Worm (Caenorhabditis elegans) whole organism, young adult: Measurements from ENCODE around the gene sftb-2.
A peak's percentile ranks its signal among the peaks of the same experiment; 100 is the strongest.

ENCODE experiments used
- B0336.3 ChIP-seq: fragments of 200-800 bp; sonication (Bioruptor generic); IDR thresholded peaks from 2 replicates; pipeline ENCODE4 v1.3.6; 2022; ENCODE audit warnings: missing genetic modification characterization, missing compliant biosample characterization
- F33H1.4 ChIP-seq: fragments of 200-800 bp; sonication (Bioruptor generic); IDR thresholded peaks from 2 replicates; pipeline ENCODE4 v1.3.6; 2022; ENCODE audit warnings: missing genetic modification reagents, missing genetic modification characterization, missing compliant biosample characterization
- F55B11.4 ChIP-seq: sonication (generic microtip); optimal IDR thresholded peaks from 2 replicates; lab custom pipeline; 2016; ENCODE audit warnings: missing compliant biosample characterization, missing genetic modification characterization, borderline replicate concordance; ENCODE audit not compliant: insufficient read depth
- F57A8.1 ChIP-seq: fragments of 200-800 bp; sonication (Bioruptor generic); optimal IDR thresholded peaks from 2 replicates; lab custom pipeline; 2018; ENCODE audit warnings: mild to moderate bottlenecking, missing genetic modification characterization, moderate library complexity, missing compliant biosample characterization
- K11D2.4 ChIP-seq: fragments of 200-800 bp; sonication (Bioruptor generic); IDR thresholded peaks from 2 replicates; pipeline ENCODE4 v1.3.6; 2022; ENCODE audit warnings: missing genetic modification reagents, missing genetic modification characterization, missing compliant biosample characterization
- K12H6.12 ChIP-seq: fragments of 200-800 bp; sonication (Bioruptor generic); optimal IDR thresholded peaks from 2 replicates; lab custom pipeline; 2018; ENCODE audit warnings: mild to moderate bottlenecking, missing genetic modification characterization, missing compliant biosample characterization
- T07F8.4 ChIP-seq: sonication (generic microtip); optimal IDR thresholded peaks from 2 replicates; lab custom pipeline; 2016; ENCODE audit warnings: mild to moderate bottlenecking, missing genetic modification characterization, moderate library complexity, missing compliant biosample characterization
- T26A5.8 ChIP-seq: sonication (generic microtip); optimal IDR thresholded peaks from 2 replicates; lab custom pipeline; 2016; ENCODE audit warnings: missing genetic modification characterization, missing compliant biosample characterization
- Y53F4B.3 ChIP-seq: fragments of 200-800 bp; sonication (Bioruptor generic); IDR thresholded peaks from 2 replicates; pipeline ENCODE4 v1.3.6; 2022; ENCODE audit warnings: missing genetic modification reagents, missing genetic modification characterization, missing compliant biosample characterization
- Y53G8AR.9 ChIP-seq: fragments of 200-800 bp; sonication (Bioruptor generic); conservative IDR thresholded peaks from 2 replicates; pipeline ENCODE4 v1.3.6; 2022; ENCODE audit warnings: missing genetic modification reagents, missing genetic modification characterization, missing compliant biosample characterization
- ZK185.1 ChIP-seq: sonication (generic microtip); optimal IDR thresholded peaks from 2 replicates; lab custom pipeline; 2016; ENCODE audit warnings: mild to moderate bottlenecking, missing genetic modification characterization, missing compliant biosample characterization; ENCODE audit not compliant: poor library complexity, severe bottlenecking
- atf-7 ChIP-seq: sonication (generic microtip); optimal IDR thresholded peaks from 2 replicates; lab custom pipeline; 2017; ENCODE audit warnings: mild to moderate bottlenecking, missing genetic modification characterization, missing compliant biosample characterization
- attf-3 ChIP-seq: fragments of 200-800 bp; sonication (Bioruptor generic); conservative IDR thresholded peaks from 2 replicates; pipeline ENCODE4 v1.3.6; 2022; ENCODE audit warnings: missing genetic modification reagents, missing genetic modification characterization, missing compliant biosample characterization
- cebp-1 ChIP-seq, 2 experiments: fragments of 200-800 bp in 1 of 2; sonication (Bioruptor generic) in 1 of 2; sonication (generic microtip) in 1 of 2; IDR thresholded peaks in 1 of 2; optimal IDR thresholded peaks in 1 of 2; 2 replicates each; pipeline versions ENCODE4 v1.3.6 to Lab custom; 2017 to 2022; ENCODE audit warnings: missing compliant biosample characterization in 2 of 2, missing genetic modification characterization in 2 of 2, mild to moderate bottlenecking in 1 of 2, missing genetic modification reagents in 1 of 2, moderate library complexity in 1 of 2
- efl-1 ChIP-seq: fragments of 150-350 bp; optimal IDR thresholded peaks from 2 replicates; lab custom pipeline; 2014; ENCODE audit warnings: missing biosample characterization, missing genetic modification reagents, missing genetic modification characterization
- ekl-4 ChIP-seq: fragments of 200-800 bp; sonication (Bioruptor generic); IDR thresholded peaks from 2 replicates; pipeline ENCODE4 v1.3.6; 2022; ENCODE audit warnings: missing genetic modification reagents, missing genetic modification characterization, missing compliant biosample characterization
- let-526 ChIP-seq: fragments of 200-800 bp; sonication (Bioruptor generic); IDR thresholded peaks from 2 replicates; pipeline ENCODE4 v1.3.6; 2022; ENCODE audit warnings: missing genetic modification reagents, missing genetic modification characterization, missing compliant biosample characterization
- lin-35 ChIP-seq, 3 experiments: fragments of 150-350 bp in 2 of 3; sonication (generic microtip) in 1 of 3; optimal IDR thresholded peaks; 2 replicates each; lab custom pipeline; 2014 to 2018; ENCODE audit warnings: missing biosample characterization in 3 of 3, missing genetic modification characterization in 3 of 3, missing genetic modification reagents in 3 of 3
- madf-3 ChIP-seq: fragments of 200-800 bp; sonication (Bioruptor generic); IDR thresholded peaks from 2 replicates; pipeline ENCODE4 v1.3.6; 2022; ENCODE audit warnings: missing genetic modification reagents, missing genetic modification characterization, missing compliant biosample characterization
- mcd-1 ChIP-seq: fragments of 200-800 bp; sonication (Bioruptor generic); IDR thresholded peaks from 2 replicates; pipeline ENCODE4 v1.3.6; 2022; ENCODE audit warnings: missing genetic modification reagents, missing genetic modification characterization, missing compliant biosample characterization
- nfya-2 ChIP-seq: fragments of 200-800 bp; sonication (Bioruptor generic); IDR thresholded peaks from 2 replicates; pipeline ENCODE4 v1.3.6; 2022; ENCODE audit warnings: missing genetic modification reagents, missing genetic modification characterization, missing compliant biosample characterization
- nfyb-1 ChIP-seq: fragments of 200-800 bp; sonication (Bioruptor generic); IDR thresholded peaks from 2 replicates; pipeline ENCODE4 v1.3.6; 2022; ENCODE audit warnings: missing genetic modification reagents, missing genetic modification characterization, missing compliant biosample characterization
- nhr-120 ChIP-seq: fragments of 200-800 bp; sonication (Bioruptor generic); IDR thresholded peaks from 2 replicates; pipeline ENCODE4 v1.3.6; 2022; ENCODE audit warnings: missing genetic modification characterization, missing compliant biosample characterization
- nhr-27 ChIP-seq: fragments of 200-800 bp; sonication (Bioruptor generic); optimal IDR thresholded peaks from 2 replicates; lab custom pipeline; 2018; ENCODE audit warnings: mild to moderate bottlenecking, missing genetic modification characterization, moderate library complexity, missing compliant biosample characterization
- pbrm-1 ChIP-seq: fragments of 200-800 bp; sonication (Bioruptor generic); IDR thresholded peaks from 2 replicates; pipeline ENCODE4 v1.3.6; 2022; ENCODE audit warnings: missing genetic modification reagents, missing genetic modification characterization, missing compliant biosample characterization
- rcor-1 ChIP-seq: fragments of 200-800 bp; sonication (Bioruptor generic); IDR thresholded peaks from 2 replicates; pipeline ENCODE4 v1.3.6; 2022; ENCODE audit warnings: missing genetic modification reagents, missing genetic modification characterization, missing compliant biosample characterization
- rec-8 ChIP-seq, 2 experiments: sonication (generic microtip); optimal IDR thresholded peaks; 2 replicates each; lab custom pipeline; 2016; ENCODE audit warnings: mild to moderate bottlenecking in 2 of 2, missing genetic modification characterization in 2 of 2, missing genetic modification reagents in 2 of 2, missing genotype in 2 of 2, missing biosample characterization in 1 of 2, missing compliant biosample characterization in 1 of 2, moderate library complexity in 1 of 2
- somi-1 ChIP-seq: fragments of 200-800 bp; sonication (Bioruptor generic); optimal IDR thresholded peaks from 2 replicates; lab custom pipeline; 2018; ENCODE audit warnings: mild to moderate bottlenecking, missing genetic modification characterization, missing compliant biosample characterization
- tbp1 ChIP-seq: fragments of 200-800 bp; sonication (Bioruptor generic); optimal IDR thresholded peaks from 2 replicates; lab custom pipeline; 2018; ENCODE audit warnings: mild to moderate bottlenecking, missing genetic modification characterization, missing compliant biosample characterization
- unc-130 ChIP-seq: sonication (generic microtip); optimal IDR thresholded peaks from 2 replicates; lab custom pipeline; 2016; ENCODE audit warnings: missing genetic modification reagents, missing genetic modification characterization, missing compliant biosample characterization
- zfh-2 ChIP-seq: fragments of 200-800 bp; sonication (Bioruptor generic); conservative IDR thresholded peaks from 2 replicates; pipeline ENCODE4 v1.3.6; 2022; ENCODE audit warnings: missing genetic modification reagents, missing genetic modification characterization, missing compliant biosample characterization
- ztf-25 ChIP-seq: fragments of 200-800 bp; sonication (Bioruptor generic); IDR thresholded peaks from 2 replicates; pipeline ENCODE4 v1.3.6; 2022; ENCODE audit warnings: missing genetic modification reagents, missing genetic modification characterization, missing compliant biosample characterization
- ztf-26 ChIP-seq: sonication (generic microtip); optimal IDR thresholded peaks from 2 replicates; lab custom pipeline; 2017; ENCODE audit warnings: missing genetic modification characterization, missing compliant biosample characterization
- ztf-3 ChIP-seq: fragments of 200-800 bp; sonication (Bioruptor generic); optimal IDR thresholded peaks from 2 replicates; lab custom pipeline; 2018; ENCODE audit warnings: mild to moderate bottlenecking, missing genetic modification characterization, missing compliant biosample characterization

The sftb-2 gene

ce11 chrV:126610-127009, 1.4 kb upstream of the sftb-2 start, which contains the start of gene W03F9.1 (continued):
- no peak for TF ChIP-seq Y53F4B.3
- TF ChIP-seq F57A8.1 = no peak
- peak; percentile 48; the same call in 1 of the 2 replicates for TF ChIP-seq B0336.3 (GFP tag; lab: Robert Waterston, UW)
- peak; percentile 62 for TF ChIP-seq mcd-1 (GFP tag; lab: Robert Waterston, UW)
- no peak for TF ChIP-seq T07F8.4 (tag; lab: Kevin White, UChicago)
- no peak for TF ChIP-seq rec-8 (tag; optimal IDR thresholded peaks at IDR 0.05; lab: Kevin White, UChicago)
- TF ChIP-seq Y53G8AR.9 (GFP tag; lab: Robert Waterston, UW) = peak; percentile 73
- no peak for TF ChIP-seq ztf-3
- TF ChIP-seq ZK185.1 = no peak
- TF ChIP-seq K11D2.4 (GFP tag; lab: Robert Waterston, UW) = peak; percentile 55; the same call in 1 of the 2 replicates
- TF ChIP-seq nfya-2 (GFP tag; lab: Robert Waterston, UW) = no peak
- TF ChIP-seq nfyb-1 (GFP tag; lab: Robert Waterston, UW) = no peak

- no peak for TF ChIP-seq pbrm-1 (GFP tag; lab: Robert Waterston, UW)
- TF ChIP-seq F55B11.4 = no peak
- TF ChIP-seq zfh-2 (GFP tag; lab: Robert Waterston, UW) = peak; percentile 51; the same call in 1 of the 2 replicates
- TF ChIP-seq ekl-4 (GFP tag; lab: Robert Waterston, UW) = no peak
- TF ChIP-seq madf-3 (GFP tag; lab: Robert Waterston, UW) = no peak
- no peak for TF ChIP-seq unc-130 (GFP tag; lab: Kevin White, UChicago)
Observed at ce11 chrV:130186-130585, 2.1 kb downstream of the sftb-2 start.

ce11 chrV:137667-138066, 9.6 kb downstream of the sftb-2 start:
- TF ChIP-seq let-526 (GFP tag; lab: Robert Waterston, UW) (no peak), zfh-2 (GFP tag; lab: Robert Waterston, UW) (peak; percentile 58; the same call in 1 of the 2 replicates)

- TF ChIP-seq ztf-25 (GFP tag; lab: Robert Waterston, UW) (no peak), atf-7 (tag; lab: Kevin White, UChicago) (no peak), attf-3 (GFP tag; lab: Robert Waterston, UW) (no peak), ztf-26 (tag; lab: Kevin White, UChicago) (no peak), somi-1 (GFP tag; lab: Kevin White, UChicago) (no peak), F33H1.4 (no peak), nhr-120 (no peak), nhr-27 (tag; lab: Kevin White, UChicago) (no peak), efl-1 (GFP tag; lab: Kevin White, UChicago) (no peak), cebp-1 (GFP tag; IDR thresholded peaks at IDR 0.05; lab: Robert Waterston, UW) (no peak), cebp-1 (tag; optimal IDR thresholded peaks at IDR 0.05; lab: Kevin White, UChicago) (no peak), lin-35 (GFP tag; optimal IDR thresholded peaks at IDR 0.05; lab: Kevin White, UChicago) (no peak), tbp1 (no peak)
Observed at ce11 chrV:138592-138991, 10.6 kb downstream of the sftb-2 start, which contains the start of gene W03F9.9. W03F9.9 (plus strand) TSS chrV:138892.

ce11 chrV:141257-141656, 13.2 kb downstream of the sftb-2 start, which contains the start of gene W03F9.11:
W03F9.11 (minus strand) TSS chrV:141357.
- no peak for TF ChIP-seq rcor-1 (GFP tag; lab: Robert Waterston, UW)
- TF ChIP-seq T26A5.8 (tag; lab: Kevin White, UChicago) = no peak
- TF ChIP-seq K12H6.12 = no peak
